Fruit fly (Drosophila melanogaster): ENCODE data around the gene CG14332.
"Not testable (repeated sequence)": the region's sequence is repeated elsewhere in the genome, so short reads cannot be mapped to it uniquely, and the experiment has no call there.

The CG14332 gene

DNA sequence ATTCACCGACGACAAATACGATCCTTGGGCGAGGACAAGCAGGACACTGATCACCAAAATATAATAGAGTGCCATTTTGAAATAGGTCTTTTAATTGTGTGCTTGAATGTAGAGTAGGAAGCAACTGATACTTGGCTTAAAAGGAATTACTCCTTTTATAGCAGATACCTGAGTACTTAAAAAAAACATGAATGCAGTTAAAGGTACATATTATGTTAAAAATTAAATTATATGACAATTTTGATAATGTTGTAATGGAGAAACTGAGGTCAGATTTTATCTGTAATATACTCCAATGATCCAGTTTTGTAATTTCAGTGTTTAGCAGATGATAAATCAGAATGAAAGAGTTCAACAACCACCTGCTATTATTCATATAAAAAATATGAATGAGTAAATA lies at the start of gene CG14332:
Gene CG14332, minus strand, starts transcription at position 101 of the 400 bp plus-strand sequence.
- no peak for TF ChIP-seq CG17801 (GFP tag; optimal IDR thresholded peaks at IDR 0.05; ENCODE audit: partially characterized antibody)

dm6 chr3R:17471007-17471406 lies 49.0 kb upstream of the CG14332 start:
- no peak for TF ChIP-seq CG17801 (GFP tag; optimal IDR thresholded peaks at IDR 0.05; ENCODE audit: partially characterized antibody)

DNA sequence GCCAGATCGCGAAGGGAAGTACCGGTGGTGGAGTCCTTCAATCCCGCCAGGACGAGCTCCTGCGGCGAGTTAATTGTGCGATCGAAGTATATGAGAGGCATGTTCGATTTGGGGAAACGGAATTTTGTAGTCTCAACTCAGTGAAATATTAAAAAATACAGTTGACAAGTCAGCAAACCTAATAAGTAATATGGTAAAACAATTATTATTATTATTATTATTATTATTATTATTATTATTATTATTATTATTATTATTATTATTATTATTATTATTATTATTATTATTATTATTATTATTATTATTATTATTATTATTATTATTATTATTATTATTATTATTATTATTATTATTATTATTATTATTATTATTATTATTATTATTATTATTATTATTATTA lies 34.7 kb upstream of the CG14332 start, which contains the start of gene CG14330:
Gene CG14330, minus strand, starts transcription at position 101 of the 400 bp plus-strand sequence.
- not testable (repeated sequence) for TF ChIP-seq CG17801 (GFP tag; optimal IDR thresholded peaks at IDR 0.05; ENCODE audit: partially characterized antibody)

DNA sequence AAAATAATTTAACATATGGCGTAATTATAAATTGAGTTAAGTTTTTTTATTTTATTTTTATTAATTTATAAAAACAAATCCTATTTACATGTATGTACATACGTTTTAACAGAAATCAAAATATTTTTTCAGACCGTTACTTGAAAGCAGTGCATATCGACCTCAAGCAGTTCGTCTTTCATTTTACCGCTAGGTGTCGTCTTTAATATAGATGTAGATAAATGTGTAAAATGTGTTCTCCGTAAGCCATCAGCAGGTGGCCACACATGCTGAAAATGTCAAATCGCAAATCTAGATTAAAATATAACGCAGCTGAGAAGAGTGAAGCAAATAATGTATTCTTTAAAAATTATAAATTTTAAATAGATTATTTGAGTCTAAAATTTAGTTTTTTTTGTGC lies 27.4 kb upstream of the CG14332 start:
- no peak for TF ChIP-seq CG17801 (GFP tag; optimal IDR thresholded peaks at IDR 0.05; ENCODE audit: partially characterized antibody)

DNA sequence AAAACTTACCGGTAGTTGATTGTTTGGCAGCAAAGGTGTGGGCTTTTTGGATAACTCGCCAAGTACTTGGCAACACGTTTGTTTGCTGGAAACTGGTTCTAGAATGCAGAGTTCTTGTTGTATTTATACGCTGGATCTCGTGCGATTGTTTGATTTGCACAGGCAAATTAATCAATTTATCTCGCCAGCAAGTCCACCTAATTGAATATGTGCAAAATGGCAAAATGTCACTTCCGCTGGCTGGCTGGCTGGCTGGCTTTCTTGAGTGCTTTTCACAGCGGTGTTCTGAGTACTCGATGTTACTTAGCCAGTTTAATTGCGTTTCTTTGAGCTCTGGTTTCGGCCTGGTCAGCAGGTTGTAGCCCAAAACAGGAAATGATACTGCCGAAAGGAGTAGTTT lies 26.8 kb upstream of the CG14332 start, which contains the start of gene Eh:
Gene Eh, minus strand, starts transcription at position 101 of the 400 bp plus-strand sequence.
- no peak for TF ChIP-seq CG17801 (GFP tag; optimal IDR thresholded peaks at IDR 0.05; ENCODE audit: partially characterized antibody)

dm6 chr3R:17447615-17448014 lies 25.6 kb upstream of the CG14332 start:
- no peak for TF ChIP-seq CG17801 (GFP tag; optimal IDR thresholded peaks at IDR 0.05; ENCODE audit: partially characterized antibody)

dm6 chr3R:17440628-17441027 lies 18.6 kb upstream of the CG14332 start, which contains the start of gene CG14331:
TSS of gene CG14331 (minus strand) at chr3R:17440728.
- TF ChIP-seq CG17801 (GFP tag; optimal IDR thresholded peaks at IDR 0.05; ENCODE audit: partially characterized antibody), result no peak

- no peak for TF ChIP-seq CG17801 (GFP tag; optimal IDR thresholded peaks at IDR 0.05; ENCODE audit: partially characterized antibody)
Observed at dm6 chr3R:17434330-17434729, 12.3 kb upstream of the CG14332 start, which contains the start of gene CG44090. TSS of gene CG44090 (minus strand) at chr3R:17434430.

DNA sequence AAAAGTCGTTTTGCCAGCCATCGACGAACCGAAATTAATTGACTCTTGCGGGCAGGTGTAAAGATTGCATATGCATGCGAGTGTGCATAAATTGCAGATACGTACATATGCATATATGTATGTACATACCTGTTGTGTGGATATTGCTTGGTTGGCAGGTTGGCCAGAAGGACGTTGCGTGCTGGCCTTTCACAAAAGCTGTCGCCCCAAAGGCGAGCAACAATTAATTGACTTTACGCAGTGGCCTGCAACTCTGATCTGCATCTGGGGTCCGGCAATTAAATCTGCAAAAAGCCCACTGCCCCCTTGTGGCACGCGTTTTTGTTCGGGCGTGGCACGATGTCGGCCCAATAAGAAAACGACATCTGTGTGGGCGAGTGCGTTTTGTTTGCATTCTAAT lies 11.1 kb upstream of the CG14332 start:
- TF ChIP-seq CG17801 (GFP tag; optimal IDR thresholded peaks at IDR 0.05; ENCODE audit: partially characterized antibody), result no peak

dm6 chr3R:17430481-17430880 lies 8.5 kb upstream of the CG14332 start:
- no peak for TF ChIP-seq CG17801 (GFP tag; optimal IDR thresholded peaks at IDR 0.05; ENCODE audit: partially characterized antibody)

DNA sequence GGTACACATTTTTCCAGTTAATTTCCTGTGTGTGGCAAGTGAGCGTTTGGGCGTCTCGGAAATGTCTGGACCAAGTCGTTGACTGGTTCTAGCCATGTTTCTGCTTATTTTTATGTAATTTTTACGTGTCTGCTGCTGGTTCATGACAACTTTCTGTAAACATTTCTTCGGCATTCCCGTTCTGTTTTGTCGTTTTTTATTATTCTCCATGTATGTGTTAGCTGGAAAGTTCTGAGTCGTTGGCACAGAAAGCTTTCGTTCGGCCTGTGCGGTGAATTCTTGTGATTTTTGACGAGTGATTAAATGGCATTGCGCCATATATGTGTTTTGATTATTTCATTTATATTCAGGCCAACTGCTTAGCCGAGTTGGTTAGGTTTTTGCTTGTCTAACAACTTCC lies 4.3 kb upstream of the CG14332 start:
- no peak for TF ChIP-seq CG17801 (GFP tag; optimal IDR thresholded peaks at IDR 0.05; ENCODE audit: partially characterized antibody)

dm6 chr3R:17425417-17425915 lies 3.5 kb upstream of the CG14332 start, which contains the start of gene cysu:
TSS of gene cysu (plus strand) at chr3R:17425768.
- no peak for TF ChIP-seq CG17801 (GFP tag; optimal IDR thresholded peaks at IDR 0.05; ENCODE audit: partially characterized antibody)

- TF ChIP-seq CG17801 (GFP tag; optimal IDR thresholded peaks at IDR 0.05; ENCODE audit: partially characterized antibody), result no peak
Observed at dm6 chr3R:17420338-17420737, 1.7 kb downstream of the CG14332 start, which contains the start of gene CG42835. TSS of gene CG42835 (plus strand) at chr3R:17420638.

- TF ChIP-seq CG17801 (GFP tag; optimal IDR thresholded peaks at IDR 0.05; ENCODE audit: partially characterized antibody), result no peak
Observed at dm6 chr3R:17418459-17418858, 3.5 kb downstream of the CG14332 start, which contains the start of gene CG42834. TSS of gene CG42834 (plus strand) at chr3R:17418759.

DNA sequence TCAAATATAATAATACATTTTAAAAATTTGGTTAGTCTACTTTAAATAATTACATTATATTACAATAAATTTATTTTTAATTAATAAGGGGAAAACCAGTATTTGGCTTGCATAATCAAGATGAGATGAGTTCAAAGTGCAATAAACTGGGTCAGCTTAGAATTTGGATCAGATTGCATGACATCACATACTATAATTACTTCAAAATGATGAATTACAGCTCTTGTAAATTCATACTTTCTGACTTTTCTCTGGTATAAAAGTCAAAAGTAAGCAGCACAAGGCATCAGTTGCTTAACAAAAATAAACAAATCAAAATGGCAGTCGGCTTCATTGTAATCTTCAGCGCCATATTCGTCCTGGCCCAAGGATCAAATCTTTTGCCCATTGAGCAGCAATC lies 4.8 kb downstream of the CG14332 start, which contains the start of gene CG33333:
Gene CG33333, plus strand, starts transcription at position 301 of the 400 bp plus-strand sequence.
- TF ChIP-seq CG17801 (GFP tag; optimal IDR thresholded peaks at IDR 0.05; ENCODE audit: partially characterized antibody), result no peak

DNA sequence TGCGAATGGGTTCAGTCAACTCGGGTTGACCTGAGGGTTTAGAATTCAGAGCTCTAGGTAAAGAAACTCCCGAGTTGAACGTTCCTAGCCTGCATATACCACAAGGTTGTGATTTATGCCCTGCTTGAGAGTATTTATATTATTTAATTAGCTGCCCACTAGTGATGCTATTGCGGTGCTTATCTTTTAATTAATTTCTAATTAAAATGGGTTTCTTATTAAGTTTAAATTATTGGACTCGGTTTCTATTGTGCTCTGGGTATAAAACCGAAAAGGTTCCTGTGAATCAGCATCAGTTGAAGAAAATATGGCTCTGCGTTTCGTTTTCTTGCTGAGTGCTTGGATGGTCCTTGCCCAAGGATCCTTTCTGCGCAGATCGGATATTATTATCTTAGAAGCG lies 6.6 kb downstream of the CG14332 start, which contains the start of gene CG5866:
Gene CG5866, plus strand, starts transcription at position 301 of the 400 bp plus-strand sequence.
- TF ChIP-seq CG17801 (GFP tag; optimal IDR thresholded peaks at IDR 0.05; ENCODE audit: partially characterized antibody), result no peak

DNA sequence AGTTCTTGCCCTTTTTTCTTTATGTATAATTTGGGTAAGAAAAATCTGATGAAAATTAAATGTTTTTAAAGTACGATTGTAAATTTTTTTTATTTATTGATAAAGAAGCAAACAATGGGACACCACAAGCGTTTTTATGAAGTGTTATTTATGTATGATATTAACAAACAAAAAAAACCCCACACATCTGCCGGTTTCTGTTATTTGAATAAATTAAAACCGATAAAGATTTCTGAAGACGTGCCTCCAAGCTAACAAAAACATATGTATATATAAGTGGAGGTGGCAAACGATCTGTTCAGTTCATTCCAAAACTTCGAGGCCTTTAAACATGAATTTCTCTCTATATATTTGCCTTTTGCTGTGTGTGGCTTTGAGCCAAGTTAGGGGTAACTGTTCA lies 8.4 kb downstream of the CG14332 start, which contains the start of gene CG42822:
Gene CG42822, plus strand, starts transcription at position 301 of the 400 bp plus-strand sequence.
- no peak for TF ChIP-seq CG17801 (GFP tag; optimal IDR thresholded peaks at IDR 0.05; ENCODE audit: partially characterized antibody)
